Worm (Caenorhabditis elegans): ENCODE data around the gene srz-79.

Gene srz-79

DNA sequence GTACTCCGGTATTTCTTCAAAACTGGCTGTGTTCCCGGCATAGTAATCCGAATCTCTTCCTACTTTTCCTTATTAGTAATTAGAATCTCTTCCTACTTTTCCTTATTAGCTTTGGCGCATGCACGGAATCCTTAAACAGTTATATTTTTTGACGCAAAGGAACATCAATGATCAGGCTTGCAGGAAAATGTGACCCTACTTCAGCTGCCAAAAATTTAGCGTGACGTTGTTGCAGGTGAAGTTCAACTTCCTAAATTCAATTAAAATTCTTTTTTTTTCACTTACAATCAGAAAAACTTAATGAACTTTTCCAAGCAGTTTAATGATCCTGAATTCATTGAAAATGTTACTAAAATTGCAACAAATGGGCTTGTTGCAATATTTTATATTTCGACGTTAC lies at the start of gene srz-79:
Gene srz-79 (plus strand): TSS at position 301 of the 400 bp plus-strand sequence.
- TF ChIP-seq nhr-25 (tag; optimal IDR thresholded peaks at IDR 0.05) (no peak), lsy-2 (tag; optimal IDR thresholded peaks at IDR 0.05) (no peak), skn-1 (tag; optimal IDR thresholded peaks at IDR 0.05) (no peak), nhr-10 (tag; optimal IDR thresholded peaks at IDR 0.05) (no peak), Y55F3AM.14 (GFP tag; optimal IDR thresholded peaks at IDR 0.05) (no peak)

DNA sequence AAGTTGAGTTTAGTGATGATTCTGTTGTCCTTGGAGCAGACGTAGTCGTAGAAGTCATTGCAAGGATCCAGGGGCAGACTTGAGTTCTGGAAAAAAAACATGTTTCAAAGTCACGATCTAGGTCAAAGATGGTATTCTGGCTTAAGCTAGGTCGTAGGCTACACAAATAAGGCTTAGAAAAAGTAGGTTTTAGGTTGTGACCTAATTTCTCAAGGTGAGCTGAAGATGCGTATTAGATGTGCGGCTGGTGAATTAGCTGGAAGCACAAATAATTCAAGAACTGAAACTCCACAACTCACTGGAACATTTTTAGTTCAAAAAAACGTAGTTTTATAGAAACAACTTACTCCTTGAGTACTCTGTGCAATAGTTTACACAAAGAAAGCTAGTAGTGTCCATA lies 49.3 kb upstream of the srz-79 start, which contains the start of gene F09D12.2:
Gene F09D12.2 (minus strand): TSS at position 101 of the 400 bp plus-strand sequence.
- TF ChIP-seq ama-1 (optimal IDR thresholded peaks at IDR 0.05) (no peak), skn-1 (tag; optimal IDR thresholded peaks at IDR 0.05) (no peak), nhr-10 (tag; optimal IDR thresholded peaks at IDR 0.05) (no peak), sma-3 (GFP tag; optimal IDR thresholded peaks at IDR 0.05) (no peak), ztf-1 (GFP tag; conservative IDR thresholded peaks at IDR 0.05) (no peak), nhr-77 (tag; optimal IDR thresholded peaks at IDR 0.05) (no peak), elt-3 (tag; optimal IDR thresholded peaks at IDR 0.05) (no peak)

ce11 chrIV:3444614-3445013 lies 48.8 kb upstream of the srz-79 start, which contains the start of gene F58E2.5:
TSS of gene F58E2.5 (plus strand) at chrIV:3444914.
- no peak for TF ChIP-seq nhr-11 (tag; optimal IDR thresholded peaks at IDR 0.05)
- TF ChIP-seq lsy-2 (tag; optimal IDR thresholded peaks at IDR 0.05) = no peak
- no peak for TF ChIP-seq nhr-10 (tag; optimal IDR thresholded peaks at IDR 0.05)
- no peak for TF ChIP-seq skn-1 (tag; optimal IDR thresholded peaks at IDR 0.05)
- no peak for TF ChIP-seq lin-13 (GFP tag; optimal IDR thresholded peaks at IDR 0.05)
- TF ChIP-seq blmp-1 (tag; optimal IDR thresholded peaks at IDR 0.05; ENCODE audit: insufficient read depth) = no peak
- no peak for TF ChIP-seq elt-3 (tag; optimal IDR thresholded peaks at IDR 0.05)
- TF ChIP-seq sma-3 (GFP tag; optimal IDR thresholded peaks at IDR 0.05) = no peak

ce11 chrIV:3447350-3447749 lies 46.1 kb upstream of the srz-79 start:
- TF ChIP-seq gmeb-1 (tag; optimal IDR thresholded peaks at IDR 0.05) = no peak

- no peak for TF ChIP-seq nhr-77 (tag; optimal IDR thresholded peaks at IDR 0.05)
Observed at ce11 chrIV:3452516-3452915, 40.9 kb upstream of the srz-79 start.

DNA sequence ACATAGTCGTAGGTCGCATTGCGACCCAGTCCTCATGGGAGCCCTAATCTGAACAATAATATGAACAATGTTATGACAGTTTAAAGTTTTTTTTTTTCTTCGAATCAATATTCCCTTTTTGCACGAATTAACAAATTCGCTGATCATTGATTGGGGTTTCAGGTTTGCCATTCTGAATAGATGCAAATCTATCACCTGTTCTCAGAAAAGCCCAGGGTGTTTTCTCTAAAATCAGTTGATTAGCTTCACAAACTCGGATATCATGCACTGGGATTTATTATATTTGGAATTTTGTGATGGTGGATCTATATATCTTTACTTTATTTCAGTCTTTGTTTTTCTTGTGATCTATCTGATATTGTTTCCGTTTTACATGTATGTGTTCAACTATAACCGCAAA lies 40.1 kb upstream of the srz-79 start, which contains the start of gene srz-23:
Gene srz-23 (plus strand): TSS at position 263 of the 400 bp plus-strand sequence.
- TF ChIP-seq sma-3 (GFP tag; optimal IDR thresholded peaks at IDR 0.05) (no peak), C34F6.9 (tag; optimal IDR thresholded peaks at IDR 0.05) (no peak), ceh-82 (tag; optimal IDR thresholded peaks at IDR 0.05) (no peak), nhr-237 (tag; optimal IDR thresholded peaks at IDR 0.05) (no peak), R02D3.7 (tag; optimal IDR thresholded peaks at IDR 0.05) (no peak), mbf-1 (tag; optimal IDR thresholded peaks at IDR 0.05) (no peak), lin-13 (GFP tag; optimal IDR thresholded peaks at IDR 0.05) (no peak), nhr-11 (tag; optimal IDR thresholded peaks at IDR 0.05) (no peak), lin-39 (tag; optimal IDR thresholded peaks at IDR 0.05) (no peak), elt-1 (tag; optimal IDR thresholded peaks at IDR 0.05) (no peak), lin-11 (tag; optimal IDR thresholded peaks at IDR 0.05) (no peak), ZK546.5 (tag; optimal IDR thresholded peaks at IDR 0.05) (no peak), lsy-2 (tag; optimal IDR thresholded peaks at IDR 0.05) (no peak)

DNA sequence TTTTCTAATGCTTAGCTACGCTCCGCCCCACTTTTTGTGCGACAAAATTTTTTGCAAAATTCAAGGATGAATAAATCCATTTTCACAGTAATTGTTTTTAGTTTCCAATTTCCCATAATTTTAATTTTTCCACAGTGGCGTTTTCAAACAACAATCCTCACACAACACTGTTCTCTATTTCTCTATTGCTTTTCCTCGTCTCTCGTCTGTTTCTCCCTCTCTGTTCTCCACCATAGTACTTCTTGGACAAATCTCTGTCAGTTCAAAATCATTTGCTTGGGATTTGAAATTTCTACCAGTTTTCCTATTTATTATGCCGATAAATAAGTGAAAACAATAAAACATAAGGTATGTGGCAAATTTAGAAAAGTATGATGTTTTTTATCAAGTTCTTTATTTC lies 30.2 kb upstream of the srz-79 start, which contains the start of gene F58E2.4:
Gene F58E2.4 (plus strand): TSS at position 134 of the 400 bp plus-strand sequence.
- no peak for TF ChIP-seq nhr-6 (tag; optimal IDR thresholded peaks at IDR 0.05)
- no peak for TF ChIP-seq alr-1 (tag; optimal IDR thresholded peaks at IDR 0.05)
- TF ChIP-seq nhr-12 (tag; optimal IDR thresholded peaks at IDR 0.05) = no peak
- TF ChIP-seq ZK546.5 (tag; optimal IDR thresholded peaks at IDR 0.05) = no peak
- TF ChIP-seq snpc-4 (tag; optimal IDR thresholded peaks at IDR 0.05) = no peak
- TF ChIP-seq lin-39 (tag; optimal IDR thresholded peaks at IDR 0.05) = no peak
- no peak for TF ChIP-seq skn-1 (tag; optimal IDR thresholded peaks at IDR 0.05)
- TF ChIP-seq R02D3.7 (tag; optimal IDR thresholded peaks at IDR 0.05) = no peak
- TF ChIP-seq nhr-23 (tag; optimal IDR thresholded peaks at IDR 0.05) = no peak
- TF ChIP-seq fos-1 (tag; optimal IDR thresholded peaks at IDR 0.05) = no peak
- TF ChIP-seq gmeb-1 (tag; optimal IDR thresholded peaks at IDR 0.05) = no peak
